Fruit fly (Drosophila melanogaster) whole organism, pupa: ENCODE results near the gene SNRPG.
A peak's percentile ranks its signal among the peaks of the same experiment; 100 is the strongest.

Source experiments
- CG34367 ChIP-seq: fragments of 200-800 bp; sonication (Bioruptor generic); optimal IDR thresholded peaks from 2 replicates; lab custom pipeline; 2018; ENCODE audit warnings: missing biosample characterization, mild to moderate bottlenecking, missing genetic modification characterization
- EcR ChIP-seq: fragments of 200-800 bp; sonication (Bioruptor generic); optimal IDR thresholded peaks from 3 replicates; lab custom pipeline; 2019; ENCODE audit warnings: missing biosample characterization, missing genetic modification characterization, mild to moderate bottlenecking, moderate library complexity, missing genetic modification reagents
- fd96Ca ChIP-seq: fragments of 200-800 bp; sonication (Bioruptor generic); IDR thresholded peaks from 3 replicates; pipeline ENCODE4 v1.3.6; 2022; ENCODE audit warnings: missing biosample characterization, missing genetic modification characterization
- gl ChIP-seq: fragments of 200-800 bp; sonication (Bioruptor generic); optimal IDR thresholded peaks from 2 replicates; lab custom pipeline; 2018; ENCODE audit warnings: missing biosample characterization, mild to moderate bottlenecking, missing genetic modification characterization

dm6 chrX:16610601-16611058, 29.6 kb downstream of the SNRPG start, which contains the start of gene mbt:
- no peak for TF ChIP-seq fd96Ca (GFP tag; lab: Robert Waterston, UW)
- no peak for TF ChIP-seq gl (tag; lab: Kevin White, UChicago)
- TF ChIP-seq CG34367 = no peak
- peak; percentile 21 for TF ChIP-seq EcR (GFP tag; lab: Kevin White, UChicago)
